Worm (Caenorhabditis elegans) whole organism, young adult: ENCODE data around the gene nhr-127.

ENCODE experiments used
- B0261.1 ChIP-seq: sonication (generic microtip); optimal IDR thresholded peaks from 2 replicates; lab custom pipeline; 2016; ENCODE audit warnings: mild to moderate bottlenecking, missing genetic modification characterization, moderate library complexity, missing compliant biosample characterization
- F33H1.4 ChIP-seq: fragments of 200-800 bp; sonication (Bioruptor generic); IDR thresholded peaks from 2 replicates; pipeline ENCODE4 v1.3.6; 2022; ENCODE audit warnings: missing genetic modification reagents, missing genetic modification characterization, missing compliant biosample characterization
- F37B4.10 ChIP-seq: fragments of 200-800 bp; sonication (Bioruptor generic); IDR thresholded peaks from 2 replicates; pipeline ENCODE4 v1.3.6; 2022; ENCODE audit warnings: missing genetic modification characterization, missing compliant biosample characterization
- ama-1 ChIP-seq, 3 experiments: fragments of 150-350 bp in 1 of 3; sonication (generic microtip) in 2 of 3; optimal IDR thresholded peaks; 2 replicates each; lab custom pipeline; 2014 to 2018; ENCODE audit warnings: missing biosample characterization in 2 of 3, missing genetic modification characterization in 2 of 3, missing genetic modification reagents in 2 of 3
- cebp-1 ChIP-seq, 2 experiments: fragments of 200-800 bp in 1 of 2; sonication (Bioruptor generic) in 1 of 2; sonication (generic microtip) in 1 of 2; IDR thresholded peaks in 1 of 2; optimal IDR thresholded peaks in 1 of 2; 2 replicates each; pipeline versions ENCODE4 v1.3.6 to Lab custom; 2017 to 2022; ENCODE audit warnings: missing compliant biosample characterization in 2 of 2, missing genetic modification characterization in 2 of 2, mild to moderate bottlenecking in 1 of 2, missing genetic modification reagents in 1 of 2, moderate library complexity in 1 of 2
- ceh-40 ChIP-seq: fragments of 200-800 bp; sonication (Bioruptor generic); IDR thresholded peaks from 2 replicates; pipeline ENCODE4 v1.3.6; 2022; ENCODE audit warnings: missing genetic modification characterization, missing compliant biosample characterization
- efl-1 ChIP-seq: fragments of 150-350 bp; optimal IDR thresholded peaks from 2 replicates; lab custom pipeline; 2014; ENCODE audit warnings: missing biosample characterization, missing genetic modification reagents, missing genetic modification characterization

DNA sequence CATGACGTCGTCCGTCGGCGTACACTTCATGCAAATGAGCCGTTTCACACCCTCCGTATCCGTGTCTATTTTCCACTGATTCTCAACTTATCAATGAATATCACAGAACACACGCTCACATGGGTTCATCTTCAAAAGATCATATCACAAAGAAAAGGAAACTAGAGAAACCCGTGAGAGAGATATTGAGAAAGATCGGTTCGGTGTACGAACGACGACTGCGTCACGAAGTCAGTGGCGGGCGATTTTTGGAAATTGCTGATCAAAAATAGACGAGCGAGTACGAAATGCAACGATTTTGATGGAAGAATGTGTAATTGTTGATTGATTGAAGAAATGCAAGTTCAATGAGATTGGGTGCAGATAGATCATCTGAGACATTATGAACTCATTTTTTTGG is 46.5 kb upstream of the nhr-127 start:
- TF ChIP-seq ama-1 (optimal IDR thresholded peaks at IDR 0.05; lab: Kevin White, UChicago) (no peak), ama-1 (GFP tag; optimal IDR thresholded peaks at IDR 0.05; lab: Kevin White, UChicago) (no peak), B0261.1 (tag; lab: Kevin White, UChicago) (no peak), F37B4.10 (GFP tag; lab: Robert Waterston, UW) (no peak), F33H1.4 (GFP tag; lab: Robert Waterston, UW) (no peak), cebp-1 (GFP tag; IDR thresholded peaks at IDR 0.05; lab: Robert Waterston, UW) (no peak), cebp-1 (tag; optimal IDR thresholded peaks at IDR 0.05; lab: Kevin White, UChicago) (no peak), efl-1 (GFP tag; lab: Kevin White, UChicago) (no peak), ceh-40 (GFP tag; lab: Robert Waterston, UW) (no peak)
